Worm (Caenorhabditis elegans) whole organism, midembryonic: Measurements from ENCODE around the gene sars-1.
"Not testable (repeated sequence)": the region's sequence is repeated elsewhere in the genome, so short reads cannot be mapped to it uniquely, and the experiment has no call there.

ENCODE experiments used
- T22C8.4 ChIP-seq: fragments of 200-800 bp; sonication (Bioruptor generic); IDR thresholded peaks from 2 replicates; pipeline ENCODE4 v1.3.6; 2022; ENCODE audit warnings: missing genetic modification characterization, missing compliant biosample characterization
- flt-1 ChIP-seq: fragments of 200-800 bp; sonication (Bioruptor generic); IDR thresholded peaks from 2 replicates; pipeline ENCODE4 v1.3.6; 2022; ENCODE audit warnings: missing genetic modification characterization, missing compliant biosample characterization
- klf-2 ChIP-seq: fragments of 200-800 bp; sonication (Bioruptor generic); conservative IDR thresholded peaks from 2 replicates; pipeline ENCODE4 v1.3.6; 2022; ENCODE audit warnings: missing genetic modification reagents, missing genetic modification characterization, missing compliant biosample characterization
- ztf-23 ChIP-seq: fragments of 200-800 bp; sonication (Bioruptor generic); IDR thresholded peaks from 2 replicates; pipeline ENCODE4 v1.3.6; 2022; ENCODE audit warnings: missing genetic modification reagents, missing genetic modification characterization, missing compliant biosample characterization
- ztf-29 ChIP-seq: fragments of 200-800 bp; sonication (Bioruptor generic); IDR thresholded peaks from 2 replicates; pipeline ENCODE4 v1.3.6; 2022; ENCODE audit warnings: missing genetic modification reagents, missing genetic modification characterization, missing compliant biosample characterization

- not testable (repeated sequence) for TF ChIP-seq ztf-23; flt-1 (GFP tag; lab: Robert Waterston, UW); ztf-29 (GFP tag; lab: Robert Waterston, UW); T22C8.4 (GFP tag; lab: Robert Waterston, UW); klf-2 (GFP tag; lab: Robert Waterston, UW)
Observed at ce11 chrIV:10028779-10029178, 25.3 kb downstream of the sars-1 start, which contains the start of the genes F44D12.16 and msd-2.
